Fruit fly (Drosophila melanogaster) whole organism, embryonic: ENCODE data around the gene Bacc.
A peak's percentile ranks its signal among the peaks of the same experiment; 100 is the strongest.

Experiments used
- BEAF-32 ChIP-seq: fragments of 200-800 bp; sonication (Bioruptor generic); optimal IDR thresholded peaks from 3 replicates; lab custom pipeline; 2017; ENCODE audit warnings: missing biosample characterization, missing genetic modification characterization, mild to moderate bottlenecking, moderate library complexity, missing genetic modification reagents
- CG10431 ChIP-seq: fragments of 200-800 bp; sonication (Bioruptor generic); optimal IDR thresholded peaks from 3 replicates; lab custom pipeline; 2018; ENCODE audit warnings: missing biosample characterization, mild to moderate bottlenecking, missing genetic modification characterization
- CG11695 ChIP-seq: fragments of 200-800 bp; sonication (Bioruptor generic); IDR thresholded peaks from 3 replicates; pipeline ENCODE4 v1.3.6; 2022; ENCODE audit warnings: missing biosample characterization, missing genetic modification characterization
- CG13894 ChIP-seq: fragments of 200-800 bp; sonication (Bioruptor generic); optimal IDR thresholded peaks from 3 replicates; lab custom pipeline; 2018; ENCODE audit warnings: missing biosample characterization, mild to moderate bottlenecking, missing genetic modification characterization, moderate library complexity
- CG14710 ChIP-seq: fragments of 200-800 bp; sonication (Bioruptor generic); optimal IDR thresholded peaks from 3 replicates; lab custom pipeline; 2019; ENCODE audit warnings: missing biosample characterization, mild to moderate bottlenecking, missing genetic modification characterization, moderate library complexity
- CG15073 ChIP-seq: fragments of 200-800 bp; sonication (Bioruptor generic); optimal IDR thresholded peaks from 2 replicates; lab custom pipeline; 2016; ENCODE audit warnings: missing biosample characterization, missing genetic modification characterization
- CG17802 ChIP-seq: fragments of 200-800 bp; sonication (Bioruptor generic); optimal IDR thresholded peaks from 2 replicates; lab custom pipeline; 2018; ENCODE audit warnings: missing biosample characterization, mild to moderate bottlenecking, missing genetic modification characterization, moderate library complexity
- CG31388 ChIP-seq: fragments of 200-800 bp; sonication (Bioruptor generic); optimal IDR thresholded peaks from 2 replicates; lab custom pipeline; 2016; ENCODE audit warnings: missing biosample characterization, missing genetic modification characterization
- CG3838 ChIP-seq: fragments of 200-800 bp; sonication (Bioruptor generic); optimal IDR thresholded peaks from 3 replicates; lab custom pipeline; 2016; ENCODE audit warnings: missing biosample characterization, missing genetic modification characterization
- CG6765 ChIP-seq: fragments of 200-800 bp; sonication (Bioruptor generic); optimal IDR thresholded peaks from 3 replicates; lab custom pipeline; 2017; ENCODE audit warnings: missing biosample characterization, mild to moderate bottlenecking, missing genetic modification characterization
- CG7372 ChIP-seq: fragments of 200-800 bp; sonication (Bioruptor generic); IDR thresholded peaks from 2 replicates; pipeline ENCODE4 v1.3.6; 2022; ENCODE audit warnings: missing biosample characterization, missing genetic modification characterization
- CG7987 ChIP-seq: fragments of 200-800 bp; sonication (Bioruptor generic); optimal IDR thresholded peaks from 2 replicates; lab custom pipeline; 2018; ENCODE audit warnings: missing biosample characterization, mild to moderate bottlenecking, missing genetic modification characterization, moderate library complexity
- CG8359 ChIP-seq: fragments of 200-800 bp; sonication (Bioruptor generic); optimal IDR thresholded peaks from 2 replicates; lab custom pipeline; 2017; ENCODE audit warnings: missing biosample characterization, mild to moderate bottlenecking, missing genetic modification characterization, borderline replicate concordance
- D19B ChIP-seq: fragments of 200-800 bp; sonication (Bioruptor generic); optimal IDR thresholded peaks from 2 replicates; lab custom pipeline; 2017; ENCODE audit warnings: missing biosample characterization, mild to moderate bottlenecking, missing genetic modification characterization
- Dfd ChIP-seq, 2 experiments: fragments of >200 bp; optimal IDR thresholded peaks; 2 replicates each; lab custom pipeline; 2017; ENCODE audit warnings: missing biosample characterization in 2 of 2, missing genetic modification characterization in 2 of 2
- Eip74EF ChIP-seq, 2 experiments: fragments of 200-800 bp in 1 of 2; fragments of >200 bp in 1 of 2; sonication (Bioruptor generic) in 1 of 2; optimal IDR thresholded peaks; 2 replicates each; lab custom pipeline; 2017 to 2019; ENCODE audit warnings: missing biosample characterization in 2 of 2, missing genetic modification characterization in 2 of 2, mild to moderate bottlenecking in 1 of 2, moderate library complexity in 1 of 2
- Ets65A ChIP-seq: fragments of 200-800 bp; sonication (Bioruptor generic); peaks from one replicate; lab custom pipeline; 2016; ENCODE audit warnings: missing biosample characterization, missing genetic modification characterization
- Hr78 ChIP-seq, 2 experiments: fragments of 200-800 bp in 1 of 2; fragments of >200 bp in 1 of 2; sonication (Bioruptor generic) in 1 of 2; optimal IDR thresholded peaks; 2 replicates each; lab custom pipeline; 2017 to 2019; ENCODE audit warnings: missing biosample characterization in 2 of 2, missing genetic modification characterization in 2 of 2, mild to moderate bottlenecking in 1 of 2, moderate library complexity in 1 of 2
- Hsf ChIP-seq: fragments of 200-800 bp; sonication (Bioruptor generic); optimal IDR thresholded peaks from 3 replicates; lab custom pipeline; 2016; ENCODE audit warnings: missing biosample characterization, missing genetic modification characterization
- NfI ChIP-seq: fragments of 200-800 bp; sonication (Bioruptor generic); optimal IDR thresholded peaks from 3 replicates; lab custom pipeline; 2018; ENCODE audit warnings: missing biosample characterization, mild to moderate bottlenecking, missing genetic modification characterization, moderate library complexity
- Ravus ChIP-seq: fragments of 200-800 bp; sonication (Bioruptor generic); IDR thresholded peaks from 2 replicates; pipeline ENCODE4 v1.3.6; 2022; ENCODE audit warnings: missing biosample characterization, missing genetic modification characterization
- Rx ChIP-seq: fragments of 200-800 bp; sonication (Bioruptor generic); IDR thresholded peaks from 2 replicates; pipeline ENCODE4 v1.3.6; 2022; ENCODE audit warnings: missing biosample characterization, missing genetic modification characterization
- YL-1 ChIP-seq: fragments of 200-800 bp; sonication (Bioruptor generic); optimal IDR thresholded peaks from 3 replicates; lab custom pipeline; 2017; ENCODE audit warnings: missing biosample characterization, mild to moderate bottlenecking, missing genetic modification characterization
- abd-A ChIP-seq: fragments of 200-800 bp; sonication (Bioruptor generic); optimal IDR thresholded peaks from 3 replicates; lab custom pipeline; 2019; ENCODE audit warnings: missing biosample characterization, mild to moderate bottlenecking, missing genetic modification characterization, moderate library complexity
- ase ChIP-seq: fragments of 200-800 bp; sonication (Bioruptor generic); IDR thresholded peaks from 3 replicates; pipeline ENCODE4 v1.3.6; 2022; ENCODE audit warnings: missing biosample characterization, missing genetic modification characterization
- bowl ChIP-seq: fragments of 200-800 bp; sonication (Bioruptor generic); IDR thresholded peaks from 2 replicates; pipeline ENCODE4 v1.3.6; 2022; ENCODE audit warnings: missing biosample characterization, missing genetic modification characterization
- dimm ChIP-seq: fragments of 200-800 bp; sonication (Bioruptor generic); IDR thresholded peaks from 2 replicates; pipeline ENCODE4 v1.3.6; 2022; ENCODE audit warnings: missing biosample characterization, missing genetic modification characterization
- dysf ChIP-seq: fragments of 200-800 bp; sonication (Bioruptor generic); IDR thresholded peaks from 3 replicates; pipeline ENCODE4 v1.3.6; 2022; ENCODE audit warnings: missing biosample characterization, missing genetic modification characterization
- esg ChIP-seq: fragments of 200-800 bp; sonication (Bioruptor generic); conservative IDR thresholded peaks from 2 replicates; pipeline ENCODE4 v1.3.6; 2022; ENCODE audit warnings: missing biosample characterization, missing genetic modification characterization
- fd64A ChIP-seq: fragments of 200-800 bp; sonication (Bioruptor generic); optimal IDR thresholded peaks from 3 replicates; lab custom pipeline; 2018; ENCODE audit warnings: missing biosample characterization, mild to moderate bottlenecking, missing genetic modification characterization
- ftz-f1 ChIP-seq: fragments of 200-800 bp; sonication (Bioruptor generic); optimal IDR thresholded peaks from 2 replicates; lab custom pipeline; 2016; ENCODE audit warnings: missing biosample characterization, missing genetic modification characterization
- gem ChIP-seq: fragments of 200-800 bp; sonication (Bioruptor generic); optimal IDR thresholded peaks from 2 replicates; lab custom pipeline; 2019; ENCODE audit warnings: missing biosample characterization, mild to moderate bottlenecking, missing genetic modification characterization, moderate library complexity
- gro ChIP-seq: fragments of 200-800 bp; sonication (Bioruptor generic); optimal IDR thresholded peaks from 2 replicates; lab custom pipeline; 2016; ENCODE audit warnings: missing biosample characterization, missing genetic modification characterization
- hbn ChIP-seq: fragments of 200-800 bp; sonication (Bioruptor generic); IDR thresholded peaks from 2 replicates; pipeline ENCODE4 v1.3.6; 2022; ENCODE audit warnings: missing biosample characterization, missing genetic modification characterization; ENCODE audit not compliant: partially characterized antibody
- hkb ChIP-seq, 2 experiments: fragments of 200-800 bp in 1 of 2; fragments of >200 bp in 1 of 2; sonication (Bioruptor generic) in 1 of 2; IDR thresholded peaks in 1 of 2; optimal IDR thresholded peaks in 1 of 2; 2 replicates each; pipeline versions ENCODE4 v1.3.6 to Lab custom; 2017 to 2022; ENCODE audit warnings: missing biosample characterization in 1 of 2, missing genetic modification characterization in 1 of 2
- kah ChIP-seq: fragments of 200-800 bp; sonication (Bioruptor generic); optimal IDR thresholded peaks from 2 replicates; lab custom pipeline; 2018; ENCODE audit warnings: missing biosample characterization, mild to moderate bottlenecking, missing genetic modification characterization
- lab ChIP-seq: fragments of 200-800 bp; sonication (Bioruptor generic); optimal IDR thresholded peaks from 3 replicates; lab custom pipeline; 2017; ENCODE audit warnings: missing biosample characterization, missing genetic modification characterization, mild to moderate bottlenecking, moderate library complexity, missing genetic modification reagents
- odd ChIP-seq: fragments of 200-800 bp; sonication (Bioruptor generic); optimal IDR thresholded peaks from 2 replicates; lab custom pipeline; 2017; ENCODE audit warnings: missing biosample characterization, mild to moderate bottlenecking, missing genetic modification characterization
- peb ChIP-seq: fragments of 200-800 bp; sonication (Bioruptor generic); IDR thresholded peaks from 2 replicates; pipeline ENCODE4 v1.3.6; 2022; ENCODE audit warnings: missing biosample characterization, missing genetic modification characterization
- pfk ChIP-seq: fragments of 200-800 bp; sonication (Bioruptor generic); optimal IDR thresholded peaks from 2 replicates; lab custom pipeline; 2018; ENCODE audit warnings: missing biosample characterization, mild to moderate bottlenecking, missing genetic modification characterization, moderate library complexity
- pita ChIP-seq: fragments of 200-800 bp; sonication (Bioruptor generic); optimal IDR thresholded peaks from 2 replicates; lab custom pipeline; 2017; ENCODE audit warnings: missing biosample characterization, mild to moderate bottlenecking, missing genetic modification characterization
- sd ChIP-seq: fragments of 200-800 bp; sonication (Bioruptor generic); optimal IDR thresholded peaks from 3 replicates; lab custom pipeline; 2018; ENCODE audit warnings: missing biosample characterization, mild to moderate bottlenecking, missing genetic modification characterization, moderate library complexity
- slbo ChIP-seq: fragments of 200-800 bp; sonication (Bioruptor generic); IDR thresholded peaks from 2 replicates; pipeline ENCODE4 v1.3.6; 2022; ENCODE audit warnings: missing biosample characterization, missing genetic modification characterization
- slou ChIP-seq: fragments of 200-800 bp; sonication (Bioruptor generic); optimal IDR thresholded peaks from 3 replicates; lab custom pipeline; 2016; ENCODE audit warnings: missing biosample characterization, missing genetic modification characterization
- ssp ChIP-seq: fragments of 200-800 bp; sonication (Bioruptor generic); IDR thresholded peaks from 2 replicates; pipeline ENCODE4 v1.3.6; 2022; ENCODE audit warnings: missing biosample characterization, missing genetic modification characterization
- tll ChIP-seq, 2 experiments: fragments of 200-800 bp in 1 of 2; fragments of >200 bp in 1 of 2; sonication (Bioruptor generic) in 1 of 2; optimal IDR thresholded peaks; 2 replicates each; lab custom pipeline; 2017 to 2019; ENCODE audit warnings: missing biosample characterization in 2 of 2, missing genetic modification characterization in 2 of 2, mild to moderate bottlenecking in 1 of 2, moderate library complexity in 1 of 2
- trh ChIP-seq: fragments of 200-800 bp; sonication (Bioruptor generic); optimal IDR thresholded peaks from 2 replicates; lab custom pipeline; 2016; ENCODE audit warnings: missing biosample characterization, missing genetic modification characterization
- usp ChIP-seq: fragments of >200 bp; optimal IDR thresholded peaks from 2 replicates; lab custom pipeline; 2017; ENCODE audit warnings: missing biosample characterization, missing genetic modification characterization

Bacc gene

DNA sequence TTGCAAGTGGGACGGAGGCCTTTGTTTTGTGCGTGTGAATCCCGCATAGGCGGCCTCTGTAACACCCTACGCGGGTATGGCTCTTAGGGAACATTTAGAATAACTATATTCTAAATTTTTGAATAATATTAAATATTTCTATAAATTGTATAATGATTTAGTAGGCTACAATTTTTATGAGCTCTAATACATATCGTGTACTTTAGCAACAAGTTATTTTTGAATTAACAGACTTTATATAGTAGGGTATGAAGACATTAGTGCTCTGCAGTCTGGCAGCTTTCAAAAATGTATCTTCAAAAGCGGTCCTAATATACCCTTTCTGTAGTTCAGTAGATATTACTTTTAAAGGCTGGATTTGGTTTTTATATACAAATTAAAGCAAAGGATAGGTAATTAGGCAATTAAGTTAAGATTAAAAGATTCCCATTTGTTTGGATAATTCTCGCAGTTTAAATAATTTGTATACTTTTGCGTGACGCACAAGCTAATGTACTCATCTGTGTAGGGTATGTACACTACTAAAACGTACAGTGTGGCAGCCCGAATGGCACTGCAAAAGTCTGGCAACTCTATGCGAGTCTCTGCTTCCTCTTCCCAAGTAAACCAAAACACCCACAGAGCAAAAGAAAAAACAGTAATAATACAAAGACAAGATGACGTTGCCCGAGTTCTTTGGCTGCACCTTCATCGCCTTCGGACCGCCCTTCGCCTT is 13.6 kb downstream of the Bacc start, which contains the start of the genes Snx21 and aph-1 (continued):
- TF ChIP-seq Ravus (GFP tag; lab: Robert Waterston, UW) (peak; percentile 65), CG13894 (peak; percentile 92), hbn (GFP tag; lab: Robert Waterston, UW) (no peak), slou (GFP tag; lab: Kevin White, UChicago) (peak; percentile 84), CG6765 (GFP tag; lab: Kevin White, UChicago) (peak; percentile 72), gem (tag; lab: Kevin White, UChicago) (peak; percentile 97), abd-A (peak; percentile 85), fd64A (GFP tag; lab: Kevin White, UChicago) (peak; percentile 42), CG7372 (GFP tag; lab: Robert Waterston, UW) (peak; percentile 85), dysf (GFP tag; lab: Robert Waterston, UW) (peak; percentile 94), gro (peak; percentile 78), Ets65A (peak; percentile 97), YL-1 (GFP tag; lab: Kevin White, UChicago) (peak; percentile 80), ssp (GFP tag; lab: Robert Waterston, UW) (peak; percentile 80), dimm (GFP tag; lab: Robert Waterston, UW) (no peak), odd (GFP tag; lab: Kevin White, UChicago) (peak; percentile 91), CG14710 (tag; lab: Kevin White, UChicago) (peak; percentile 92), CG31388 (peak; percentile 36), NfI (GFP tag; lab: Kevin White, UChicago) (peak; percentile 91), pita (GFP tag; lab: Kevin White, UChicago) (no peak), kah (GFP tag; lab: Kevin White, UChicago) (peak; percentile 84), D19B (GFP tag; lab: Kevin White, UChicago) (peak; percentile 83), usp (GFP tag; lab: Kevin White, UChicago) (no peak), pfk (GFP tag; lab: Kevin White, UChicago) (peak; percentile 12), CG17802 (tag; lab: Kevin White, UChicago) (peak; percentile 63), CG10431 (GFP tag; lab: Kevin White, UChicago) (peak; percentile 77), hkb (optimal IDR thresholded peaks at IDR 0.05; lab: Kevin White, UChicago) (peak; percentile 40), hkb (GFP tag; IDR thresholded peaks at IDR 0.05; lab: Robert Waterston, UW) (peak; percentile 91), CG3838 (GFP tag; lab: Kevin White, UChicago) (peak; percentile 59), tll (GFP tag; optimal IDR thresholded peaks at IDR 0.05; lab: Kevin White, UChicago) (peak in 1 of 2 experiments; percentile 64), lab (peak; percentile 95), BEAF-32 (GFP tag; lab: Kevin White, UChicago) (peak; percentile 26), CG8359 (peak; percentile 82), slbo (GFP tag; lab: Robert Waterston, UW) (peak; percentile 89), ase (GFP tag; lab: Robert Waterston, UW) (peak; percentile 61), Eip74EF (GFP tag; optimal IDR thresholded peaks at IDR 0.05; lab: Kevin White, UChicago) (peak in 1 of 2 experiments; percentile 90), Hsf (GFP tag; lab: Kevin White, UChicago) (peak; percentile 87), trh (GFP tag; lab: Kevin White, UChicago) (peak; percentile 83), CG11695 (GFP tag; lab: Robert Waterston, UW) (peak; percentile 93), sd (peak; percentile 77), ftz-f1 (GFP tag; lab: Kevin White, UChicago) (peak; percentile 34), bowl (peak; percentile 33; the same call in 1 of the 2 replicates), Hr78 (GFP tag; optimal IDR thresholded peaks at IDR 0.05; lab: Kevin White, UChicago) (peak in 1 of 2 experiments; percentile 58), CG7987 (GFP tag; lab: Kevin White, UChicago) (peak; percentile 67), CG15073 (GFP tag; lab: Kevin White, UChicago) (peak; percentile 64), esg (GFP tag; lab: Robert Waterston, UW) (peak; percentile 85), Rx (peak; percentile 84), Dfd (GFP tag; optimal IDR thresholded peaks at IDR 0.05; lab: Kevin White, UChicago) (no peak), peb (peak; percentile 81)
